Fruit fly (Drosophila melanogaster) whole organism, pupa: Measurements from ENCODE around the gene zld.

Source experiments
- CG15710 ChIP-seq: fragments of 200-800 bp; sonication (Bioruptor generic); optimal IDR thresholded peaks from 2 replicates; lab custom pipeline; 2018; ENCODE audit warnings: missing biosample characterization, mild to moderate bottlenecking, missing genetic modification characterization, moderate library complexity
- CG32121 ChIP-seq: fragments of 200-800 bp; sonication (Bioruptor generic); IDR thresholded peaks from 2 replicates; pipeline ENCODE4 v1.3.6; 2022; ENCODE audit warnings: missing biosample characterization, missing genetic modification characterization
- CG4496 ChIP-seq: fragments of 200-800 bp; sonication (Bioruptor generic); IDR thresholded peaks from 3 replicates; pipeline ENCODE4 v1.3.6; 2022; ENCODE audit warnings: missing biosample characterization, missing genetic modification characterization
- CG8301 ChIP-seq: fragments of 200-800 bp; sonication (Bioruptor generic); optimal IDR thresholded peaks from 2 replicates; lab custom pipeline; 2018; ENCODE audit warnings: missing biosample characterization, mild to moderate bottlenecking, missing genetic modification characterization
- CG9948 ChIP-seq: fragments of 200-800 bp; sonication (Bioruptor generic); optimal IDR thresholded peaks from 2 replicates; lab custom pipeline; 2018; ENCODE audit warnings: missing biosample characterization, mild to moderate bottlenecking, missing genetic modification characterization, moderate library complexity
- D1 ChIP-seq: fragments of 200-800 bp; sonication (Bioruptor generic); optimal IDR thresholded peaks from 2 replicates; lab custom pipeline; 2018; ENCODE audit warnings: missing biosample characterization, mild to moderate bottlenecking, missing genetic modification characterization, moderate library complexity
- Pif1A ChIP-seq: fragments of 200-800 bp; sonication (Bioruptor generic); optimal IDR thresholded peaks from 3 replicates; lab custom pipeline; 2016; ENCODE audit warnings: missing biosample characterization, missing genetic modification characterization
- Pif1B ChIP-seq: fragments of 200-800 bp; sonication (Bioruptor generic); optimal IDR thresholded peaks from 3 replicates; lab custom pipeline; 2016; ENCODE audit warnings: missing biosample characterization, missing genetic modification characterization
- Snoo ChIP-seq: fragments of 200-800 bp; sonication (Bioruptor generic); optimal IDR thresholded peaks from 3 replicates; lab custom pipeline; 2017; ENCODE audit warnings: missing biosample characterization, mild to moderate bottlenecking, missing genetic modification characterization, inconsistent platforms
- gl ChIP-seq: fragments of 200-800 bp; sonication (Bioruptor generic); optimal IDR thresholded peaks from 2 replicates; lab custom pipeline; 2018; ENCODE audit warnings: missing biosample characterization, mild to moderate bottlenecking, missing genetic modification characterization

DNA sequence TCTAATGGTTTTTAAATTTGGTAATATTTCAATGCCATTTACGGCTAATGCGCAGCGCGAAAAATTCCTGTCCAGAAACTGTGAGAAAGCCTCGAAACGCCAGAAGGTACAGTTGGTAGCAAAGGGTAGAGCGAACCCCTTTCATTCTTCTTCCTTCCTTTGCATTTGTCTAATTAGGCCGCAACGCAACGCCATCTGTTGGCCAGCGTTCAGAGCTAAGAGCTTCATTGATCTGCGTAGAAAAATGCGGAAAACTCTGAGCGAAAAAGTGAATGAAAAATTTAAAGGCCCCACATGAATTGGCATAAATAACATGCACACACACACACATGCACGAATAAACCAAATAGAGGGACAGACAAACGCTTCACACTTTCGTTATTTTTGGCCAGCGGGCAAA is 27.7 kb upstream of the zld start:
- TF ChIP-seq gl (tag; lab: Kevin White, UChicago) (no peak), Pif1A (GFP tag; lab: Kevin White, UChicago) (no peak), Pif1B (no peak), Snoo (tag; lab: Kevin White, UChicago) (no peak), CG32121 (GFP tag; lab: Robert Waterston, UW) (no peak), CG4496 (no peak), CG8301 (tag; lab: Kevin White, UChicago) (no peak), CG15710 (tag; lab: Kevin White, UChicago) (no peak), CG9948 (tag; lab: Kevin White, UChicago) (no peak), D1 (tag; lab: Kevin White, UChicago) (no peak)
